Worm (Caenorhabditis elegans) whole organism, late embryonic: ENCODE results near the gene amt-4.

Experiments
- C38D4.7 ChIP-seq: fragments of 200-800 bp; sonication (Bioruptor generic); optimal IDR thresholded peaks from 2 replicates; lab custom pipeline; 2018; ENCODE audit warnings: mild to moderate bottlenecking, missing genetic modification characterization, moderate library complexity, missing compliant biosample characterization
- F13H6.1 ChIP-seq: sonication (generic microtip); optimal IDR thresholded peaks from 2 replicates; lab custom pipeline; 2016; ENCODE audit warnings: missing genetic modification characterization, missing compliant biosample characterization
- Y22D7AL.16 ChIP-seq: sonication (generic microtip); optimal IDR thresholded peaks from 2 replicates; lab custom pipeline; 2016; ENCODE audit warnings: missing genetic modification characterization, missing compliant biosample characterization
- ceh-14 ChIP-seq: sonication (generic microtip); optimal IDR thresholded peaks from 2 replicates; lab custom pipeline; 2016; ENCODE audit warnings: missing genotype, missing genetic modification characterization, missing compliant biosample characterization
- ceh-18 ChIP-seq: sonication (generic microtip); optimal IDR thresholded peaks from 2 replicates; lab custom pipeline; 2016; ENCODE audit warnings: missing genetic modification characterization, missing compliant biosample characterization
- ceh-19 ChIP-seq: fragments of 200-800 bp; sonication (Bioruptor generic); optimal IDR thresholded peaks from 2 replicates; lab custom pipeline; 2018; ENCODE audit warnings: mild to moderate bottlenecking, missing genetic modification characterization, missing compliant biosample characterization
- ceh-22 ChIP-seq: sonication (generic microtip); optimal IDR thresholded peaks from 2 replicates; lab custom pipeline; 2017; ENCODE audit warnings: missing biosample characterization, missing genetic modification characterization
- ceh-30 ChIP-seq: fragments of 150-350 bp; optimal IDR thresholded peaks from 2 replicates; lab custom pipeline; 2014; ENCODE audit warnings: missing biosample characterization, missing genetic modification characterization
- ceh-31 ChIP-seq: sonication (generic microtip); optimal IDR thresholded peaks from 2 replicates; lab custom pipeline; 2016; ENCODE audit warnings: missing genetic modification characterization, missing compliant biosample characterization
- ceh-48 ChIP-seq: sonication (generic microtip); optimal IDR thresholded peaks from 2 replicates; lab custom pipeline; 2016; ENCODE audit warnings: missing genetic modification characterization, inconsistent platforms, missing compliant biosample characterization
- ceh-6 ChIP-seq: fragments of 200-800 bp; sonication (Bioruptor generic); optimal IDR thresholded peaks from 2 replicates; lab custom pipeline; 2018; ENCODE audit warnings: mild to moderate bottlenecking, missing genetic modification characterization, missing compliant biosample characterization
- dve-1 ChIP-seq: sonication (generic microtip); optimal IDR thresholded peaks from 2 replicates; lab custom pipeline; 2017; ENCODE audit warnings: antibody characterized with exemption, mild to moderate bottlenecking, missing genetic modification characterization, missing compliant biosample characterization
- elt-4 ChIP-seq: sonication (generic microtip); optimal IDR thresholded peaks from 2 replicates; lab custom pipeline; 2016; ENCODE audit warnings: missing genetic modification characterization, missing compliant biosample characterization
- ets-4 ChIP-seq: sonication (generic microtip); optimal IDR thresholded peaks from 2 replicates; lab custom pipeline; 2016; ENCODE audit warnings: missing genetic modification characterization, missing compliant biosample characterization
- eyg-1 ChIP-seq: sonication (generic microtip); optimal IDR thresholded peaks from 2 replicates; lab custom pipeline; 2016; ENCODE audit warnings: missing genotype, missing genetic modification characterization, missing compliant biosample characterization
- fax-1 ChIP-seq: sonication (generic microtip); optimal IDR thresholded peaks from 2 replicates; lab custom pipeline; 2016; ENCODE audit warnings: missing genotype, missing genetic modification characterization, missing compliant biosample characterization
- fkh-6 ChIP-seq: sonication (generic microtip); optimal IDR thresholded peaks from 2 replicates; lab custom pipeline; 2016; ENCODE audit warnings: missing genetic modification characterization, missing compliant biosample characterization
- gmeb-2 ChIP-seq: sonication (generic microtip); optimal IDR thresholded peaks from 2 replicates; lab custom pipeline; 2016; ENCODE audit warnings: missing genetic modification characterization, inconsistent platforms, missing compliant biosample characterization
- hlh-13 ChIP-seq: fragments of 200-800 bp; sonication (Bioruptor generic); optimal IDR thresholded peaks from 2 replicates; lab custom pipeline; 2018; ENCODE audit warnings: mild to moderate bottlenecking, missing genetic modification characterization, missing compliant biosample characterization
- hlh-15 ChIP-seq: sonication (generic microtip); optimal IDR thresholded peaks from 2 replicates; lab custom pipeline; 2016; ENCODE audit warnings: missing genetic modification characterization, missing compliant biosample characterization
- hlh-30 ChIP-seq: sonication (generic microtip); optimal IDR thresholded peaks from 2 replicates; lab custom pipeline; 2017; ENCODE audit warnings: antibody characterized with exemption, missing genetic modification characterization, missing compliant biosample characterization; ENCODE audit not compliant: insufficient read depth
- hlh-6 ChIP-seq: sonication (generic microtip); optimal IDR thresholded peaks from 2 replicates; lab custom pipeline; 2016; ENCODE audit warnings: missing genotype, missing genetic modification characterization, missing compliant biosample characterization
- hlh-8 ChIP-seq: sonication (generic microtip); optimal IDR thresholded peaks from 2 replicates; lab custom pipeline; 2016; ENCODE audit warnings: missing genotype, missing genetic modification characterization, missing compliant biosample characterization
- lim-6 ChIP-seq: sonication (generic microtip); optimal IDR thresholded peaks from 2 replicates; lab custom pipeline; 2016; ENCODE audit warnings: missing genetic modification characterization, missing compliant biosample characterization
- madf-2 ChIP-seq: sonication (generic microtip); optimal IDR thresholded peaks from 2 replicates; lab custom pipeline; 2017; ENCODE audit warnings: missing genetic modification characterization, missing compliant biosample characterization
- mec-3 ChIP-seq: sonication (generic microtip); optimal IDR thresholded peaks from 2 replicates; lab custom pipeline; 2016; ENCODE audit warnings: borderline replicate concordance, missing genetic modification characterization, missing compliant biosample characterization
- nfya-1 ChIP-seq: sonication (generic microtip); optimal IDR thresholded peaks from 2 replicates; lab custom pipeline; 2017; ENCODE audit warnings: missing genetic modification characterization, mild to moderate bottlenecking, missing compliant biosample characterization, antibody characterized with exemption, moderate library complexity
- nhr-11 ChIP-seq: fragments of 150-350 bp; optimal IDR thresholded peaks from 2 replicates; lab custom pipeline; 2014; ENCODE audit warnings: missing biosample characterization, missing genetic modification characterization
- nhr-232 ChIP-seq: sonication (generic microtip); optimal IDR thresholded peaks from 2 replicates; lab custom pipeline; 2016; ENCODE audit warnings: missing genetic modification characterization, missing compliant biosample characterization
- npax-4 ChIP-seq: sonication (generic microtip); optimal IDR thresholded peaks from 2 replicates; lab custom pipeline; 2016; ENCODE audit warnings: missing genetic modification characterization, missing compliant biosample characterization
- odd-2 ChIP-seq: sonication (generic microtip); optimal IDR thresholded peaks from 2 replicates; lab custom pipeline; 2017; ENCODE audit warnings: antibody characterized with exemption, mild to moderate bottlenecking, missing genetic modification characterization, missing compliant biosample characterization
- pag-3 ChIP-seq: sonication (generic microtip); optimal IDR thresholded peaks from 2 replicates; lab custom pipeline; 2016; ENCODE audit warnings: missing compliant biosample characterization, missing genetic modification characterization, borderline replicate concordance
- pat-9 ChIP-seq: fragments of 200-800 bp; sonication (Bioruptor generic); optimal IDR thresholded peaks from 2 replicates; lab custom pipeline; 2018; ENCODE audit warnings: mild to moderate bottlenecking, missing genetic modification characterization, moderate library complexity, missing compliant biosample characterization
- pax-1 ChIP-seq: fragments of 150-350 bp; optimal IDR thresholded peaks from 2 replicates; lab custom pipeline; 2014; ENCODE audit warnings: missing biosample characterization, missing genetic modification characterization
- pha-2 ChIP-seq: sonication (generic microtip); optimal IDR thresholded peaks from 2 replicates; lab custom pipeline; 2017; ENCODE audit warnings: mild to moderate bottlenecking, missing genetic modification characterization, missing compliant biosample characterization
- pha-4 ChIP-seq: fragments of 150-350 bp; optimal IDR thresholded peaks from 2 replicates; lab custom pipeline; 2018; ENCODE audit warnings: missing biosample characterization, missing genetic modification reagents, missing genetic modification characterization
- pqm-1 ChIP-seq: sonication (generic microtip); optimal IDR thresholded peaks from 2 replicates; lab custom pipeline; 2016; ENCODE audit warnings: missing genetic modification characterization, missing compliant biosample characterization
- pros-1 ChIP-seq: fragments of 150-350 bp; optimal IDR thresholded peaks from 2 replicates; lab custom pipeline; 2014; ENCODE audit warnings: missing biosample characterization, missing genetic modification reagents, missing genetic modification characterization
- ref-2 ChIP-seq: sonication (generic microtip); optimal IDR thresholded peaks from 2 replicates; lab custom pipeline; 2016; ENCODE audit warnings: missing genetic modification characterization, missing compliant biosample characterization
- sdc-2 ChIP-seq: sonication (generic microtip); optimal IDR thresholded peaks from 2 replicates; lab custom pipeline; 2016; ENCODE audit warnings: missing genotype, missing genetic modification characterization, missing compliant biosample characterization
- sox-2 ChIP-seq: fragments of 200-800 bp; sonication (Bioruptor generic); IDR thresholded peaks from 2 replicates; pipeline ENCODE4 v1.3.6; 2022; ENCODE audit warnings: missing genetic modification reagents, missing genetic modification characterization, missing compliant biosample characterization
- sox-4 ChIP-seq: sonication (generic microtip); optimal IDR thresholded peaks from 2 replicates; lab custom pipeline; 2017; ENCODE audit warnings: mild to moderate bottlenecking, missing genetic modification characterization, inconsistent platforms, missing compliant biosample characterization
- syd-9 ChIP-seq: sonication (generic microtip); optimal IDR thresholded peaks from 2 replicates; lab custom pipeline; 2016; ENCODE audit warnings: mild to moderate bottlenecking, missing genetic modification characterization, moderate library complexity, missing compliant biosample characterization
- tbx-2 ChIP-seq: sonication (generic microtip); optimal IDR thresholded peaks from 2 replicates; lab custom pipeline; 2016; ENCODE audit warnings: missing genetic modification characterization, missing compliant biosample characterization
- ttx-3 ChIP-seq: sonication (generic microtip); optimal IDR thresholded peaks from 2 replicates; lab custom pipeline; 2016; ENCODE audit warnings: missing genetic modification reagents, missing genetic modification characterization, missing compliant biosample characterization
- unc-3 ChIP-seq, 2 experiments: fragments of 200-800 bp in 1 of 2; sonication (Bioruptor generic) in 1 of 2; sonication (generic microtip) in 1 of 2; conservative IDR thresholded peaks in 1 of 2; optimal IDR thresholded peaks in 1 of 2; 2 replicates each; pipeline versions ENCODE4 v1.3.6 to Lab custom; 2016 to 2022; ENCODE audit warnings: missing compliant biosample characterization in 2 of 2, missing genetic modification characterization in 2 of 2, missing genetic modification reagents in 1 of 2
- unc-42 ChIP-seq: sonication (generic microtip); optimal IDR thresholded peaks from 2 replicates; lab custom pipeline; 2016; ENCODE audit warnings: missing genotype, missing genetic modification characterization, missing compliant biosample characterization
- zip-5 ChIP-seq: sonication (generic microtip); optimal IDR thresholded peaks from 2 replicates; lab custom pipeline; 2016; ENCODE audit warnings: missing genetic modification characterization, missing compliant biosample characterization
- ztf-16 ChIP-seq: sonication (generic microtip); optimal IDR thresholded peaks from 2 replicates; lab custom pipeline; 2017; ENCODE audit warnings: missing genetic modification characterization, missing compliant biosample characterization

The amt-4 gene

ce11 chrX:4609635-4610034 is 44.5 kb downstream of the amt-4 start:
- no peak for TF ChIP-seq ceh-19 (GFP tag; lab: Kevin White, UChicago)
- no peak for TF ChIP-seq pros-1 (tag; lab: Kevin White, UChicago)
- no peak for TF ChIP-seq pax-1 (tag; lab: Kevin White, UChicago)
- no peak for TF ChIP-seq sdc-2 (tag; lab: Kevin White, UChicago)
- TF ChIP-seq ceh-22 (tag; lab: Kevin White, UChicago): no peak
- no peak for TF ChIP-seq nfya-1
- no peak for TF ChIP-seq mec-3
- TF ChIP-seq ceh-48: no peak
- TF ChIP-seq hlh-8 (tag; lab: Kevin White, UChicago): no peak
- TF ChIP-seq Y22D7AL.16 (tag; lab: Kevin White, UChicago): no peak
- no peak for TF ChIP-seq sox-2
- no peak for TF ChIP-seq pag-3 (tag; lab: Kevin White, UChicago)
- no peak for TF ChIP-seq C38D4.7 (GFP tag; lab: Kevin White, UChicago)
- no peak for TF ChIP-seq ceh-30 (tag; lab: Kevin White, UChicago)
- no peak for TF ChIP-seq odd-2 (tag; lab: Kevin White, UChicago)
- TF ChIP-seq zip-5 (tag; lab: Kevin White, UChicago): no peak
- TF ChIP-seq pat-9 (tag; lab: Kevin White, UChicago): no peak

ce11 chrX:4615034-4615433 is 49.9 kb downstream of the amt-4 start:
- TF ChIP-seq ceh-31 (tag; lab: Kevin White, UChicago) (no peak), eyg-1 (tag; lab: Kevin White, UChicago) (no peak), sox-4 (tag; lab: Kevin White, UChicago) (no peak), ztf-16 (tag; lab: Kevin White, UChicago) (no peak), mec-3 (no peak), elt-4 (tag; lab: Kevin White, UChicago) (no peak), unc-42 (tag; lab: Kevin White, UChicago) (no peak), hlh-30 (no peak), sox-2 (no peak), nfya-1 (no peak)

- TF ChIP-seq nhr-232 (tag; lab: Kevin White, UChicago) (peak; percentile 2), ceh-18 (peak; percentile 22), ttx-3 (tag; lab: Kevin White, UChicago) (peak; percentile 55), hlh-6 (tag; lab: Kevin White, UChicago) (peak; percentile 70), mec-3 (no peak), madf-2 (no peak), hlh-13 (GFP tag; lab: Kevin White, UChicago) (no peak), npax-4 (no peak), pat-9 (tag; lab: Kevin White, UChicago) (no peak), Y22D7AL.16 (tag; lab: Kevin White, UChicago) (no peak), sdc-2 (tag; lab: Kevin White, UChicago) (peak; percentile 61), ceh-6 (no peak), ref-2 (tag; lab: Kevin White, UChicago) (peak; percentile 49), dve-1 (tag; lab: Kevin White, UChicago) (no peak), F13H6.1 (tag; lab: Kevin White, UChicago) (no peak), C38D4.7 (GFP tag; lab: Kevin White, UChicago) (no peak), lim-6 (tag; lab: Kevin White, UChicago) (no peak), syd-9 (tag; lab: Kevin White, UChicago) (no peak), nfya-1 (no peak), ets-4 (tag; lab: Kevin White, UChicago) (no peak), gmeb-2 (no peak), fkh-6 (peak; percentile 7), elt-4 (tag; lab: Kevin White, UChicago) (no peak), ceh-19 (GFP tag; lab: Kevin White, UChicago) (peak; percentile 47), unc-3 (GFP tag; conservative IDR thresholded peaks at IDR 0.05; lab: Robert Waterston, UW) (no peak), unc-3 (tag; optimal IDR thresholded peaks at IDR 0.05; lab: Kevin White, UChicago) (peak; percentile 9), tbx-2 (tag; lab: Kevin White, UChicago) (peak; percentile 89), fax-1 (peak; percentile 18), pha-2 (no peak), ceh-14 (tag; lab: Kevin White, UChicago) (peak; percentile 38), nhr-11 (tag; lab: Kevin White, UChicago) (no peak), hlh-15 (no peak), pqm-1 (tag; lab: Kevin White, UChicago) (no peak), pha-4 (no peak)
Observed at ce11 chrX:4616832-4617231, 51.7 kb downstream of the amt-4 start.
